Fruit fly (Drosophila melanogaster): ENCODE results near the gene eIF2A.

Gene eIF2A

DNA sequence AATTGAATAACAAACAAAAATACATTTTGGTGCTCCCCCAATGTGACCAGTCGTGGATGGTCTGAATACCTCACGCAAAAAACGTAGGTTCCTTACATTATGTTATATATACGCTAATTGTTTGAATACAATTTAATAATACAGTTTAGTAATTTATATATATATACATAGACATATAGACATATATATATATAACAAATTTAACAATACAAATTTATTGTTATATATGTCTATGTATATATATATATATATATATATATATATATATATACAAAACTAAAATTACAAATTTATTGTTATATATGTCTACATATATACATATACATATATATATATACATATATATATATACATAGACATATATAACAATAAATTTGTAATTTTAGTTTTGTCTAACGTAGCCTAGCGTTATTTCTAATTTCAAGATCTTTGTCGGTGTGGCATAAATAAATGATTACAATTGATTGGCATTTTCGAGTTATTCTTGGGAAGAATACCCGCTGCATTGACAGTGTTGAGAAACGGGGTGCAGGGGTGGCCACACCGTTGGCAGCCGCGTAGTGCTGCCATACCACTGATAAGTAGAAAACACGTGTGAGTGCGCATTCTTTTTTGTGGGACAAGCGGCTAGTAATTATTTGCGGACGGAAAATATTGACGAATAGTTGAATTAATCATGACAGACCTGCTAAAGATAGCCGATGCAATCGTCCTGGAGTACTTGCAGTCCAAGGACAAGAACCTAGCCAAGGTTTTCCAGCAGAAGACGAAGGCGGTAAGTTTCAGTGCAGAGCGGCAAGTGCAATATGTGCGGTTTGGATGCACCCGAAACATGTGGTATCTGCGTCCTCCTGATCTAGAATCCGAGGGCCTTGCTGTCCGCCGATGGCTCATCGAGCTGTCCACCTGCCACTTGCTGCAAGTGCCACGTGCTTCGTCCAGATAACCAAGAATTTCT lies 7.9 kb downstream of the eIF2A start, which contains the start of the genes CG7148 and Nopp140 (continued):
- peak; percentile 57 for TF ChIP-seq CG1602 (GFP tag; optimal IDR thresholded peaks at IDR 0.05)
- peak; percentile 30 for TF ChIP-seq pnt (GFP tag; optimal IDR thresholded peaks at IDR 0.05)
- peak in 1 of 2 experiments; percentile 63 for TF ChIP-seq bsh (GFP tag; optimal IDR thresholded peaks at IDR 0.05)
- TF ChIP-seq sc (optimal IDR thresholded peaks at IDR 0.05) = no peak
- TF ChIP-seq sc (GFP tag; optimal IDR thresholded peaks at IDR 0.05) = no peak
- peak; percentile 8; the same call in 1 of the 3 replicates for TF ChIP-seq sr (GFP tag; IDR thresholded peaks at IDR 0.05)
- TF ChIP-seq Lim3 (GFP tag; IDR thresholded peaks at IDR 0.05) = no peak
- peak; percentile 34 for TF ChIP-seq CG30431 (GFP tag; optimal IDR thresholded peaks at IDR 0.05)
- peak; percentile 67 for TF ChIP-seq CG9817 (tag; optimal IDR thresholded peaks at IDR 0.05)
- TF ChIP-seq Ets97D (GFP tag; optimal IDR thresholded peaks at IDR 0.05) = peak; percentile 89
- peak; percentile 13 for TF ChIP-seq CG3995 (GFP tag; optimal IDR thresholded peaks at IDR 0.05)
- peak; percentile 44 for TF ChIP-seq Dref (GFP tag; IDR thresholded peaks at IDR 0.05)
- peak; percentile 73 for TF ChIP-seq CG14710 (tag; optimal IDR thresholded peaks at IDR 0.05)
- TF ChIP-seq Sox100B (GFP tag; optimal IDR thresholded peaks at IDR 0.05) = peak; percentile 3
- TF ChIP-seq Tbp (GFP tag; optimal IDR thresholded peaks at IDR 0.05) = no peak
- peak; percentile 100 for TF ChIP-seq dm (GFP tag; optimal IDR thresholded peaks at IDR 0.05)
- TF ChIP-seq nau (GFP tag; optimal IDR thresholded peaks at IDR 0.05) = no peak
- peak; percentile 71 for TF ChIP-seq tin (GFP tag; optimal IDR thresholded peaks at IDR 0.05)
- peak; percentile 60 for TF ChIP-seq CG18262 (tag; optimal IDR thresholded peaks at IDR 0.05)
- no peak for TF ChIP-seq CG14860 (GFP tag; IDR thresholded peaks at IDR 0.05; ENCODE audit: partially characterized antibody)
- no peak for TF ChIP-seq hkb (optimal IDR thresholded peaks at IDR 0.05)
- peak; percentile 57 for TF ChIP-seq hkb (GFP tag; IDR thresholded peaks at IDR 0.05)
- TF ChIP-seq luna (GFP tag; optimal IDR thresholded peaks at IDR 0.05) = peak; percentile 42
- peak; percentile 66 for TF ChIP-seq shn (GFP tag; optimal IDR thresholded peaks at IDR 0.05)
- TF ChIP-seq ro (GFP tag; IDR thresholded peaks at IDR 0.05) = no peak; the same call in 1 of the 2 replicates
- TF ChIP-seq MTF-1 (GFP tag; optimal IDR thresholded peaks at IDR 0.05; ENCODE audit: borderline replicate concordance) = peak; percentile 40
- TF ChIP-seq btn (GFP tag; optimal IDR thresholded peaks at IDR 0.05) = no peak
- TF ChIP-seq CG18599 (GFP tag; optimal IDR thresholded peaks at IDR 0.05) = peak; percentile 75
- TF ChIP-seq kah (GFP tag; optimal IDR thresholded peaks at IDR 0.05) = peak; percentile 12
- peak; percentile 71 for TF ChIP-seq mirr (GFP tag; optimal IDR thresholded peaks at IDR 0.05)
- no peak for TF ChIP-seq hb (GFP tag; IDR thresholded peaks at IDR 0.05; ENCODE audit: partially characterized antibody)
- peak; percentile 73 for TF ChIP-seq CG17186 (GFP tag; optimal IDR thresholded peaks at IDR 0.05)
- no peak for TF ChIP-seq Sry-β (GFP tag; optimal IDR thresholded peaks at IDR 0.05)
- TF ChIP-seq CG17829 (tag; optimal IDR thresholded peaks at IDR 0.05) = peak; percentile 61
- no peak for TF ChIP-seq run (tag; optimal IDR thresholded peaks at IDR 0.05)
- TF ChIP-seq Ptx1 (GFP tag; IDR thresholded peaks at IDR 0.05) = peak; percentile 47; the same call in 1 of the 2 replicates
- TF ChIP-seq slbo (GFP tag; IDR thresholded peaks at IDR 0.05) = peak; percentile 85
- no peak for TF ChIP-seq mld (GFP tag; IDR thresholded peaks at IDR 0.05; ENCODE audit: partially characterized antibody)
- TF ChIP-seq Trl (optimal IDR thresholded peaks at IDR 0.05) = no peak
- TF ChIP-seq Trl (GFP tag; optimal IDR thresholded peaks at IDR 0.05) = peak; percentile 70
- peak; percentile 40; the same call in 1 of the 3 replicates for TF ChIP-seq CG16813 (GFP tag; IDR thresholded peaks at IDR 0.05; ENCODE audit: partially characterized antibody)
- peak; percentile 59 for TF ChIP-seq tgo (GFP tag; IDR thresholded peaks at IDR 0.05)
- no peak for TF ChIP-seq sqz (GFP tag; optimal IDR thresholded peaks at IDR 0.05)
- peak; percentile 10 for TF ChIP-seq CG12744 (GFP tag; optimal IDR thresholded peaks at IDR 0.05)
- peak; percentile 10 for TF ChIP-seq CG1792 (GFP tag; optimal IDR thresholded peaks at IDR 0.05)
- TF ChIP-seq Hmr (GFP tag; optimal IDR thresholded peaks at IDR 0.05) = peak; percentile 74
- TF ChIP-seq Ravus (GFP tag; IDR thresholded peaks at IDR 0.05) = peak; percentile 3; the same call in 1 of the 2 replicates
- TF ChIP-seq usp (GFP tag; optimal IDR thresholded peaks at IDR 0.05) = no peak
- peak; percentile 63 for TF ChIP-seq CG7839 (tag; optimal IDR thresholded peaks at IDR 0.05)
